Fruit fly (Drosophila melanogaster): ENCODE measurements around the gene phu.

DNA sequence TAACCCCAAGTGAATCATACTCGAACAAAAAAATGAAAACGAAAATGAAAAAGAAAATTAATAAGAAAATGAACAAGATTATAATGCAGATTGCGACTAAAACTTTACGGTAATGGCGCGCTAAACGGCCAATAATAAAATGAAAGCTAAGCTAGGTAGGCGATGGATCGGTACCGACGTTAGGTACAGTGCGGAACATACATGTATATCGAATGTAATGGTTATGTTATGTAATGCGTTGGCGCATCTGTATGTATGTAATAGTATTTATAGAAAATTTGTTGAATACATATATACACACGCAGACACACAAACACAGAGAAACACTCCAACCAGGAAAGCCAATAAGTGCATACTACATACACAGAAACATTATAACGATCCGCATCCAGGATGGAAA, 39.6 kb upstream of the phu start:
- TF ChIP-seq psq (GFP tag; optimal IDR thresholded peaks at IDR 0.05), result no peak
- no peak for TF ChIP-seq usp (GFP tag; optimal IDR thresholded peaks at IDR 0.05)
- TF ChIP-seq Abd-B (GFP tag; optimal IDR thresholded peaks at IDR 0.05), result no peak
